Fruit fly (Drosophila melanogaster): ENCODE data around the gene CG43965.

CG43965 gene

dm6 chr3L:8721145-8721544 lies 4.4 kb downstream of the CG43965 start, which contains the start of the genes CG32022 and CG6511 (continued):
- TF ChIP-seq Hmx (GFP tag; optimal IDR thresholded peaks at IDR 0.05): peak; percentile 96
- TF ChIP-seq Oaz (GFP tag; IDR thresholded peaks at IDR 0.05): peak; percentile 92
- no peak for TF ChIP-seq chinmo (GFP tag; IDR thresholded peaks at IDR 0.05; ENCODE audit: partially characterized antibody)
- no peak for TF ChIP-seq odd (GFP tag; optimal IDR thresholded peaks at IDR 0.05)
- peak; percentile 96 for TF ChIP-seq Xrp1 (GFP tag; IDR thresholded peaks at IDR 0.05)
- TF ChIP-seq Dad (GFP tag; optimal IDR thresholded peaks at IDR 0.05): peak; percentile 98
- TF ChIP-seq CHES-1-like (GFP tag; optimal IDR thresholded peaks at IDR 0.05): peak; percentile 98
- TF ChIP-seq B-H1 (GFP tag; IDR thresholded peaks at IDR 0.05): peak; percentile 91
- peak; percentile 93 for TF ChIP-seq CG4282 (GFP tag; optimal IDR thresholded peaks at IDR 0.05)
- TF ChIP-seq CG2202 (tag; optimal IDR thresholded peaks at IDR 0.05): peak; percentile 91
- TF ChIP-seq bigmax (GFP tag; optimal IDR thresholded peaks at IDR 0.05): peak; percentile 19
- TF ChIP-seq CG2875 (GFP tag; optimal IDR thresholded peaks at IDR 0.05): peak; percentile 86
- TF ChIP-seq dmrt11E (tag; optimal IDR thresholded peaks at IDR 0.05): peak; percentile 96
- TF ChIP-seq Rx (GFP tag; IDR thresholded peaks at IDR 0.05): peak; percentile 95
- TF ChIP-seq CG15011 (GFP tag; optimal IDR thresholded peaks at IDR 0.05): peak; percentile 93
- peak; percentile 97 for TF ChIP-seq CG6272 (GFP tag; IDR thresholded peaks at IDR 0.05)
- peak; percentile 98 for TF ChIP-seq CG2678 (tag; optimal IDR thresholded peaks at IDR 0.05)
- peak; percentile 98 for TF ChIP-seq Chrac-16 (GFP tag; optimal IDR thresholded peaks at IDR 0.05)
- TF ChIP-seq CG13123 (GFP tag; optimal IDR thresholded peaks at IDR 0.05): peak; percentile 94
- TF ChIP-seq CG2116 (GFP tag; optimal IDR thresholded peaks at IDR 0.05): peak; percentile 95
- peak; percentile 98 for TF ChIP-seq Xbp1 (GFP tag; optimal IDR thresholded peaks at IDR 0.05)
- peak; percentile 92 for TF ChIP-seq CG12219 (GFP tag; optimal IDR thresholded peaks at IDR 0.05)
- TF ChIP-seq HLH54F (GFP tag; optimal IDR thresholded peaks at IDR 0.05): peak; percentile 99
- peak; percentile 97 for TF ChIP-seq Oli (tag; optimal IDR thresholded peaks at IDR 0.05)
- peak; percentile 97 for TF ChIP-seq CG2712 (tag; optimal IDR thresholded peaks at IDR 0.05)
- TF ChIP-seq CG8924 (tag; optimal IDR thresholded peaks at IDR 0.05): peak; percentile 96
- peak; percentile 49 for TF ChIP-seq BEAF-32 (GFP tag; optimal IDR thresholded peaks at IDR 0.05)
- peak; percentile 94 for TF ChIP-seq CrebB (tag; optimal IDR thresholded peaks at IDR 0.05)
- peak; percentile 93 for TF ChIP-seq CG11398 (GFP tag; optimal IDR thresholded peaks at IDR 0.05)
- TF ChIP-seq CG8089 (GFP tag; optimal IDR thresholded peaks at IDR 0.05): peak; percentile 95
- peak; percentile 86 for TF ChIP-seq CG5953 (GFP tag; IDR thresholded peaks at IDR 0.05)
- TF ChIP-seq dysf (GFP tag; IDR thresholded peaks at IDR 0.05): peak; percentile 98
- peak; percentile 99 for TF ChIP-seq shn (GFP tag; optimal IDR thresholded peaks at IDR 0.05)
- TF ChIP-seq Hmr (GFP tag; optimal IDR thresholded peaks at IDR 0.05): peak; percentile 97
- peak; percentile 99 for TF ChIP-seq CoRest (tag; optimal IDR thresholded peaks at IDR 0.05)
- TF ChIP-seq CG11085 (GFP tag; IDR thresholded peaks at IDR 0.05): peak; percentile 93
- TF ChIP-seq Six4 (GFP tag; optimal IDR thresholded peaks at IDR 0.05): peak; percentile 92
- peak; percentile 96 for TF ChIP-seq D19A (tag; optimal IDR thresholded peaks at IDR 0.05)
- peak; percentile 98 for TF ChIP-seq CG9817 (tag; optimal IDR thresholded peaks at IDR 0.05)
- TF ChIP-seq CG3847 (GFP tag; IDR thresholded peaks at IDR 0.05): peak; percentile 98
- TF ChIP-seq CG18476 (GFP tag; optimal IDR thresholded peaks at IDR 0.05): peak; percentile 94
- TF ChIP-seq bcd (GFP tag; optimal IDR thresholded peaks at IDR 0.05): peak; percentile 98
- peak; percentile 98 for TF ChIP-seq gem (tag; optimal IDR thresholded peaks at IDR 0.05)
- TF ChIP-seq chn (GFP tag; optimal IDR thresholded peaks at IDR 0.05): peak; percentile 98
- TF ChIP-seq HLH4C (GFP tag; IDR thresholded peaks at IDR 0.05; ENCODE audit: partially characterized antibody): no peak
- peak in 1 of 2 experiments; percentile 95 for TF ChIP-seq bsh (GFP tag; optimal IDR thresholded peaks at IDR 0.05)
- TF ChIP-seq Doc2 (GFP tag; IDR thresholded peaks at IDR 0.05): peak; percentile 87
- peak; percentile 92 for TF ChIP-seq danr (GFP tag; IDR thresholded peaks at IDR 0.05)
- peak; percentile 93 for TF ChIP-seq emc (GFP tag; optimal IDR thresholded peaks at IDR 0.05)
- TF ChIP-seq Ptx1 (GFP tag; IDR thresholded peaks at IDR 0.05): peak; percentile 98
- peak; percentile 92 for TF ChIP-seq kni (GFP tag; optimal IDR thresholded peaks at IDR 0.05)
